Worm (Caenorhabditis elegans) whole organism, L3 larva: ENCODE measurements around the gene K12H6.12.

Experiments used
- R02D3.7 ChIP-seq: fragments of 150-350 bp; optimal IDR thresholded peaks from 2 replicates; lab custom pipeline; 2014; ENCODE audit warnings: missing biosample characterization, missing genetic modification characterization
- ZK546.5 ChIP-seq: sonication (generic microtip); optimal IDR thresholded peaks from 2 replicates; lab custom pipeline; 2017; ENCODE audit warnings: missing biosample characterization, missing genetic modification characterization
- aly-2 ChIP-seq: fragments of 150-350 bp; optimal IDR thresholded peaks from 2 replicates; lab custom pipeline; 2014; ENCODE audit warnings: missing biosample characterization, missing genetic modification characterization
- ama-1 ChIP-seq: fragments of 150-350 bp; optimal IDR thresholded peaks from 2 replicates; lab custom pipeline; 2018
- ceh-16 ChIP-seq: sonication (generic microtip); optimal IDR thresholded peaks from 2 replicates; lab custom pipeline; 2017; ENCODE audit warnings: missing biosample characterization, missing genetic modification characterization
- ceh-82 ChIP-seq: fragments of 150-350 bp; optimal IDR thresholded peaks from 2 replicates; lab custom pipeline; 2014; ENCODE audit warnings: missing biosample characterization, missing genetic modification characterization
- ceh-9 ChIP-seq: sonication (generic microtip); optimal IDR thresholded peaks from 2 replicates; lab custom pipeline; 2018; ENCODE audit warnings: missing biosample characterization, missing genetic modification characterization
- daf-12 ChIP-seq: fragments of 150-350 bp; optimal IDR thresholded peaks from 2 replicates; lab custom pipeline; 2014; ENCODE audit warnings: missing biosample characterization, missing genetic modification reagents, missing genetic modification characterization
- egl-27 ChIP-seq: sonication (generic microtip); optimal IDR thresholded peaks from 4 replicates; lab custom pipeline; 2017; ENCODE audit warnings: missing biosample characterization, missing genetic modification reagents, missing genetic modification characterization
- egl-5 ChIP-seq: fragments of 150-350 bp; optimal IDR thresholded peaks from 2 replicates; lab custom pipeline; 2017; ENCODE audit warnings: missing biosample characterization, missing genetic modification reagents, missing genetic modification characterization, inconsistent platforms
- elt-2 ChIP-seq: sonication (generic microtip); optimal IDR thresholded peaks from 2 replicates; lab custom pipeline; 2016; ENCODE audit warnings: missing genetic modification reagents, mild to moderate bottlenecking, missing genetic modification characterization, missing compliant biosample characterization
- elt-3 ChIP-seq, 3 experiments: fragments of 150-350 bp in 1 of 3; sonication (generic microtip) in 2 of 3; optimal IDR thresholded peaks; 2 replicates in 2 of 3; 4 replicates in 1 of 3; lab custom pipeline; 2014 to 2017; ENCODE audit warnings: missing biosample characterization in 3 of 3, missing genetic modification characterization in 3 of 3
- eor-1 ChIP-seq, 2 experiments: fragments of 150-350 bp; optimal IDR thresholded peaks; 2 replicates each; lab custom pipeline; 2014 to 2018; ENCODE audit warnings: missing biosample characterization in 2 of 2, missing genetic modification characterization in 2 of 2
- fkh-2 ChIP-seq: fragments of 150-350 bp; optimal IDR thresholded peaks from 2 replicates; lab custom pipeline; 2014; ENCODE audit warnings: missing biosample characterization, missing genetic modification reagents, missing genetic modification characterization
- fos-1 ChIP-seq: fragments of 150-350 bp; optimal IDR thresholded peaks from 2 replicates; lab custom pipeline; 2014; ENCODE audit warnings: missing biosample characterization, missing genetic modification characterization
- jun-1 ChIP-seq: fragments of 150-350 bp; optimal IDR thresholded peaks from 2 replicates; lab custom pipeline; 2014; ENCODE audit warnings: missing biosample characterization, missing genetic modification reagents, missing genetic modification characterization
- mdl-1 ChIP-seq: fragments of 150-350 bp; optimal IDR thresholded peaks from 2 replicates; lab custom pipeline; 2014; ENCODE audit warnings: missing biosample characterization, missing genetic modification characterization
- mml-1 ChIP-seq: fragments of 150-350 bp; sonication (generic microtip); optimal IDR thresholded peaks from 3 replicates; lab custom pipeline; 2014; ENCODE audit warnings: missing biosample characterization, missing genetic modification characterization
- nfya-1 ChIP-seq: sonication (generic microtip); optimal IDR thresholded peaks from 2 replicates; lab custom pipeline; 2017; ENCODE audit warnings: missing genetic modification characterization, mild to moderate bottlenecking, missing compliant biosample characterization, antibody characterized with exemption, moderate library complexity; ENCODE audit not compliant: insufficient read depth
- nhr-11 ChIP-seq: fragments of 150-350 bp; optimal IDR thresholded peaks from 2 replicates; lab custom pipeline; 2014; ENCODE audit warnings: missing biosample characterization, missing genetic modification characterization
- nhr-12 ChIP-seq: fragments of 150-350 bp; optimal IDR thresholded peaks from 2 replicates; lab custom pipeline; 2014; ENCODE audit warnings: missing biosample characterization, missing genetic modification characterization
- nhr-237 ChIP-seq: fragments of 150-350 bp; optimal IDR thresholded peaks from 2 replicates; lab custom pipeline; 2014; ENCODE audit warnings: missing biosample characterization, missing genetic modification characterization
- nhr-25 ChIP-seq: sonication (generic microtip); optimal IDR thresholded peaks from 2 replicates; lab custom pipeline; 2017; ENCODE audit warnings: missing biosample characterization, missing genetic modification characterization
- nhr-28 ChIP-seq: fragments of 150-350 bp; optimal IDR thresholded peaks from 2 replicates; lab custom pipeline; 2014; ENCODE audit warnings: missing biosample characterization, missing genetic modification characterization
- nhr-43 ChIP-seq: sonication (generic microtip); optimal IDR thresholded peaks from 2 replicates; lab custom pipeline; 2016; ENCODE audit warnings: mild to moderate bottlenecking, missing genetic modification characterization, missing compliant biosample characterization; ENCODE audit not compliant: poor library complexity, severe bottlenecking
- nhr-76 ChIP-seq: fragments of 150-350 bp; sonication (generic microtip); optimal IDR thresholded peaks from 5 replicates; lab custom pipeline; 2014; ENCODE audit warnings: missing biosample characterization, missing genetic modification characterization
- nhr-77 ChIP-seq: fragments of 150-350 bp; optimal IDR thresholded peaks from 2 replicates; lab custom pipeline; 2014; ENCODE audit warnings: missing biosample characterization, missing genetic modification characterization
- pha-4 ChIP-seq: fragments of 150-350 bp; optimal IDR thresholded peaks from 2 replicates; lab custom pipeline; 2014; ENCODE audit warnings: missing biosample characterization, missing genetic modification reagents, missing genetic modification characterization
- pqm-1 ChIP-seq: fragments of 150-350 bp; optimal IDR thresholded peaks from 2 replicates; lab custom pipeline; 2017; ENCODE audit warnings: missing biosample characterization, missing genetic modification characterization, inconsistent platforms
- sea-2 ChIP-seq: fragments of 150-350 bp; sonication (generic microtip); optimal IDR thresholded peaks from 4 replicates; lab custom pipeline; 2014; ENCODE audit warnings: missing biosample characterization, missing genetic modification reagents, missing genetic modification characterization
- snpc-4 ChIP-seq: fragments of 150-350 bp; optimal IDR thresholded peaks from 2 replicates; lab custom pipeline; 2014; ENCODE audit warnings: missing biosample characterization, missing genetic modification characterization
- unc-39 ChIP-seq: sonication (generic microtip); optimal IDR thresholded peaks from 4 replicates; lab custom pipeline; 2017; ENCODE audit warnings: missing biosample characterization, missing genetic modification characterization
- ztf-11 ChIP-seq: fragments of 150-350 bp; optimal IDR thresholded peaks from 2 replicates; lab custom pipeline; 2014; ENCODE audit warnings: missing biosample characterization, missing genetic modification characterization
- ztf-4 ChIP-seq: fragments of 150-350 bp; optimal IDR thresholded peaks from 2 replicates; lab custom pipeline; 2014; ENCODE audit warnings: missing biosample characterization, missing genetic modification characterization

K12H6.12 gene

DNA sequence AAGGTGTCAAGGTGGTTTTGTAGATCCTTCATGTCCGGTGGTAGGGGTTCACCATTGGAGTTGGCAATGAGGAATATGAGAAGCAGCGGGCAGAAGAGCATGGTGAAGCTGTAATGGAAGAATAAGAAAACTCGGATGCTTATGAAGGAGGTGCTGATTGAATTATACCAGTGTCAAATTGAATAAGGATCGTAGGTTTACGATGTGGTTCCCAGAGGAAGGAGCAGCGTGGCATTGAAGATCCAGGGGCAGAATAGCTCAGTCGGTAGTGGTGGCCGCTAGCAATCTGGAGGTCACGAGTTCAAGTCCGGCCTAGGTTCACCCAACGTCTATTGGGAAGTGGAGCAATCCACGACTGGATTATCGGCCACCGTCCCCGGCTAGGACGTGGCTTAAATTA, 33.6 kb downstream of the K12H6.12 start, which contains the start of gene Y110A2AL.6:
Y110A2AL.6 (minus strand) TSS at position 101 of the 400 bp plus-strand sequence.
- TF ChIP-seq nhr-28 (tag; lab: Kevin White, UChicago) (no peak), ceh-9 (tag; lab: Kevin White, UChicago) (no peak), fkh-2 (no peak), ztf-4 (tag; lab: Kevin White, UChicago) (no peak), sea-2 (GFP tag; lab: Kevin White, UChicago) (no peak), nhr-77 (tag; lab: Kevin White, UChicago) (no peak), ceh-16 (no peak), nhr-43 (tag; lab: Kevin White, UChicago) (no peak), egl-27 (tag; lab: Kevin White, UChicago) (no peak), daf-12 (tag; lab: Kevin White, UChicago) (no peak), nhr-11 (tag; lab: Kevin White, UChicago) (no peak), eor-1 (tag; optimal IDR thresholded peaks at IDR 0.05; lab: Kevin White, UChicago) (no peak), nhr-237 (tag; lab: Kevin White, UChicago) (no peak)

DNA sequence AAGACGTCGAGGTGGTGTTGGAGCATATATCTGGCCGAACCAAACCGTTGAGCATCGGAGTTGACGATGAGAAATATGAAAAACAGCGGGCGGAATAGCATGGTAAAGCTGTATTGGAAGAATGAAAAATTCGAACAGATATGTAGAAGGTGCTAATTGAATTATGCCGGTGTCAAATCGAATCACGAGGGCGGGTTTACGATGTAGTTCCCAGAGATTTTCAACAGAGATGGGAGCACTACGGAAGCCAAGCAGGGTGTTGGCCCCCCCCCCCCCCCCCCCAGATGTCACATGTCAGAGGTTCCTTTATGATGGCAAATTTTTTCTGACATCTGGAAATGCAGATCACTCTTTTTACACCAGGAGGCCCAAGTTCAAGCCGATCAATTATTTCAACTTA, 35.1 kb downstream of the K12H6.12 start, which contains the start of gene Y110A2AL.7:
Y110A2AL.7 (minus strand) TSS at position 101 of the 400 bp plus-strand sequence.
- TF ChIP-seq nfya-1 (tag; lab: Kevin White, UChicago) (no peak), fos-1 (no peak), fkh-2 (no peak), pha-4 (tag; lab: Kevin White, UChicago) (no peak), ZK546.5 (no peak), jun-1 (tag; lab: Kevin White, UChicago) (no peak), nhr-76 (tag; lab: Kevin White, UChicago) (no peak), nhr-25 (tag; lab: Kevin White, UChicago) (no peak), egl-27 (tag; lab: Kevin White, UChicago) (no peak), mml-1 (no peak)

DNA sequence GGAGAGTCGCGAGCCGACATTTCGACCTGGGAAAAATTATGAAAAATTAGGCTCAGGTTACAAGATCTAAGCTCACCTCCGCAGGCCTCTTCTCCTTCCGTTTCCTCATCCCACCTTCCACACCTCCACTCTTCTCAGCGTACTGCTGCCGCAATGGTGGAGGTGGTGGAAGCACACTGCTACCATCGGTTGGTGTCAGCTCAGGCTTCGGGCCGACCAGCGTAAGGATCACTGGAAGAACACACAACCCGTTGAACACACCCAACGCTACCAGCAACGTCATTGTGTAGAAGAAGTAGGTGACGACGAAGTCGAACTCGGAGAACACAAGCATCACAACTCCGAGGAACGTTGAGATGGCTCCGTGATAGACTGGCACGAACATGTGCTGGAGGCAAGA, 37.7 kb downstream of the K12H6.12 start:
- TF ChIP-seq nhr-12 (no peak), mml-1 (no peak), ceh-16 (no peak), unc-39 (tag; lab: Kevin White, UChicago) (no peak), snpc-4 (tag; lab: Kevin White, UChicago) (no peak), nhr-28 (tag; lab: Kevin White, UChicago) (no peak), pqm-1 (no peak), sea-2 (GFP tag; lab: Kevin White, UChicago) (no peak), fos-1 (no peak), ztf-4 (tag; lab: Kevin White, UChicago) (no peak), egl-5 (tag; lab: Kevin White, UChicago) (no peak), ama-1 (no peak), aly-2 (tag; lab: Kevin White, UChicago) (no peak)

DNA sequence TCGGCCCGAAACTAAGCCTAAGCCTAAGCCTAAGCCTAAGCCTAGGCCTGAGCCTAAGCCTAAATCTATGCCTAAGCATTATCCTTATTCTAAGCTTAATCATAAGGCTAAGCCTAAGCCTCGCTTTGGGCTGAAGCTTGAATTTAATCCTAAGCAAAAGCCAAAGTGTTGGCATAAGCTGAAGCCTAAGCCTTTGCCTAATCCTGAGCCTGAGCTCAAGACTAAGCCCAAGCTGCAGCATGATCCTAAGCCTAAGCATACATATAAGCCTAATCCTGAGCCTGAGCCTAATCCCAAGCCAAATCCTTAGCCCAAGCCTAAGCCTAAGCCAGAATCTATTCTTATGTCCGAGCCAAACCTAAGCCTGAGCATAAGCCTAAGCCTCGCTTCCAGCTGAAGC, 38.6 kb downstream of the K12H6.12 start:
- TF ChIP-seq unc-39 (tag; lab: Kevin White, UChicago) (no peak), sea-2 (GFP tag; lab: Kevin White, UChicago) (no peak), mdl-1 (tag; lab: Kevin White, UChicago) (no peak), elt-3 (tag; optimal IDR thresholded peaks at IDR 0.05; lab: Kevin White, UChicago) (no peak), eor-1 (tag; optimal IDR thresholded peaks at IDR 0.05; lab: Kevin White, UChicago) (no peak), ceh-82 (no peak), ztf-11 (no peak), nhr-237 (tag; lab: Kevin White, UChicago) (no peak), ceh-16 (no peak), nhr-12 (no peak), elt-2 (tag; lab: Kevin White, UChicago) (no peak), R02D3.7 (tag; lab: Kevin White, UChicago) (no peak), mml-1 (no peak), nhr-77 (tag; lab: Kevin White, UChicago) (no peak), nhr-11 (tag; lab: Kevin White, UChicago) (no peak)

DNA sequence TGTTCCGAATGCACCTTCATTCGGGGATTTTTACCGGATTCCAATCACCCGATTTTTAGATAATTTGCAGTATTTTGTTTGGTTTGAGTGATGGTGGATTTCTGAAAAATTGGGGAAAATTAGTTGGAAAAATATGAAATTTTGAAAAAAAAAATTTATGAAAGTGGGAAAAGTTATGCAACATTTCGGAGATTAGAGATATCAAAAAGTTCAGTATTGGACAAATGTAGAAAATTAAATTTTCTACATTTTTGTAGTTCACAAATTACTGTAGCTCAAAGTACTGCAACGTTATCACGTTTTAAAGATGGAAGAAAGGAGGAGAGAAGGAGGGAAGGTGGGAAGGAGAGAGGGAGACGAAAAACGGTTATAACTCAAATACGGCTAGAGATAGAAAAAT, 44.5 kb downstream of the K12H6.12 start, which contains the start of gene ptc-3:
ptc-3 (minus strand) TSS at position 101 of the 400 bp plus-strand sequence.
- TF ChIP-seq pha-4 (tag; lab: Kevin White, UChicago) = no peak
